Fruit fly (Drosophila melanogaster) S2 (cell line): Measurements from ENCODE around the gene spartin.
A peak's percentile ranks its signal among the peaks of the same experiment; 100 is the strongest.

ENCODE experiments used
- CG8478 ChIP-seq: fragments of >200 bp; optimal IDR thresholded peaks from 2 replicates; lab custom pipeline; 2018
- CTCF ChIP-seq, 2 experiments: fragments of >200 bp; optimal IDR thresholded peaks; 2 replicates each; lab custom pipeline; 2018

spartin gene

DNA sequence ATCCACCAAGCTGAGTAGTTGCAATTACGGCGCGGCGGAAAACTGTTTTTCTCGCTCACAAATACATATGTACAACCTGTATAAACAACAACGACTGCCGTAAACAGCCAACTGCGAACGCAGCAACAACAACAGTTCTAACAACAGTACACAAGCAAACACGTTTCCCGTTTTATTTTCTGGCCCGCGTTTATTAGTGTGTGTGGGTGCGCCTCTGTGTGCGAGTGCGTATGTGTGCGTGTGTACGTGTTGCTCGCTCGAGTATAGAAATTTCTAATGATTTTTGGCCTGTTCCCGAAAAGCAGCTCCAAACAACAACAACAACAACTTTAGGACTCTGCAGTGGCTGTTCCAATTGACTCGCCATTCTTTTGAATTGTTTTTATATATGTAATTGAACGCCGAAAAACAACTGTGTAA is 5.3 kb downstream of the spartin start:
- no peak for TF ChIP-seq CTCF (optimal IDR thresholded peaks at IDR 0.05; lab: Kevin White, UChicago)
- no peak for TF ChIP-seq CG8478 (lab: Kevin White, UChicago)

dm6 chr3R:4661640-4662039 is 7.0 kb downstream of the spartin start:
- TF ChIP-seq CTCF (optimal IDR thresholded peaks at IDR 0.05; lab: Kevin White, UChicago) (no peak), CG8478 (lab: Kevin White, UChicago) (no peak)

DNA sequence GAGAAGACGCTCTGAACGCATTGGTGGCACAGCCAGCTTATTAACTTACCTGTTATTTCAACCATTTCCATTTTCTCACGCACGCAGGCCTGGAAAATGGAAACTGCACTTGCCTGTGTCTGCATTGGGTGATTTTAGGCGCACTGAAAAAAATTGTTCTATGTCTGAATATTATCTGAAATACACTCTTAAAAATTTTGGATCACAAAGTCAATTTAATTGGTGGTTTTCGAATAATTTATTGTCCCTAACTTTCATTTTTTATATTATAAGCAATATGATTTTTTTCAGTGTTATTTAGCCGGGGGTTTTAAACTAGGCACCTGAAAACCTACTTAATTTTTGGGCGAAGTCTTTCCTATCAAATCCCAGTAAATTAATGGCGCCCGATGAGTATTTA is 8.5 kb downstream of the spartin start:
- TF ChIP-seq CG8478 (lab: Kevin White, UChicago): no peak
- TF ChIP-seq CTCF (optimal IDR thresholded peaks at IDR 0.05; lab: Kevin White, UChicago): no peak

- no peak for TF ChIP-seq CTCF (optimal IDR thresholded peaks at IDR 0.05; lab: Kevin White, UChicago)
- TF ChIP-seq CG8478 (lab: Kevin White, UChicago): no peak
Observed at dm6 chr3R:4664199-4664598, 9.6 kb downstream of the spartin start.

- TF ChIP-seq CTCF (optimal IDR thresholded peaks at IDR 0.05; lab: Kevin White, UChicago): no peak
- no peak for TF ChIP-seq CG8478 (lab: Kevin White, UChicago)
Observed at dm6 chr3R:4664947-4665346, 10.3 kb downstream of the spartin start.

DNA sequence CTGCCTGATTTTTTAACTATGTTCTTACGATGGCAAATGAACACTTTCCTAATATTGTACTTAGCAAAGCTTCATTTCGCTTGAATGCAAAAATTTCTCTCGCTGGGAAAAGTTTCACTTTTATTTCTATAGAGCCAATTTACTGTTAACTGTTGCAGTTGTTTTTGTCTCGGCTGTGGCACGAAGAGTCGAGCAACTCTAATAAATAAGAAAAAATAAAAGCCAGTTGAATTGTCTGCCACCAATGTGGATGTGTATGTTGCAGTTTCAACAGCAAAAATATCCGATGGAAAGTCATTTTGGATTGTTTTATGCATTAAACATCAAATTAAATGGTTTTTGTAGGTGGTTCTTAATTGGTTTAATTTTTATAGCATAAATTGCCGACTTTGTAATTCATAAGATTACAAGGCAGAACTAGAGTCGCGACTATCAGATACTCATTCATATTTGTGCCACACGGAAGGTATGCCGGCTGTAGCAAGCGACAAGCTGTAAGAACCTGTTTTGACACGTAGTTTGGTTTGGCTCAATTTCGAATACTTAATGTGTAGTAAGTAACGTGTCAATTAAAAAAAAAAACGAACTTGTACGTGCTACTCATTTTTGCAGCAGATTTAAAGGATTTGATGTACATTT is 11.5 kb downstream of the spartin start:
- TF ChIP-seq CG8478 (lab: Kevin White, UChicago): no peak
- TF ChIP-seq CTCF (optimal IDR thresholded peaks at IDR 0.05; lab: Kevin White, UChicago): no peak

DNA sequence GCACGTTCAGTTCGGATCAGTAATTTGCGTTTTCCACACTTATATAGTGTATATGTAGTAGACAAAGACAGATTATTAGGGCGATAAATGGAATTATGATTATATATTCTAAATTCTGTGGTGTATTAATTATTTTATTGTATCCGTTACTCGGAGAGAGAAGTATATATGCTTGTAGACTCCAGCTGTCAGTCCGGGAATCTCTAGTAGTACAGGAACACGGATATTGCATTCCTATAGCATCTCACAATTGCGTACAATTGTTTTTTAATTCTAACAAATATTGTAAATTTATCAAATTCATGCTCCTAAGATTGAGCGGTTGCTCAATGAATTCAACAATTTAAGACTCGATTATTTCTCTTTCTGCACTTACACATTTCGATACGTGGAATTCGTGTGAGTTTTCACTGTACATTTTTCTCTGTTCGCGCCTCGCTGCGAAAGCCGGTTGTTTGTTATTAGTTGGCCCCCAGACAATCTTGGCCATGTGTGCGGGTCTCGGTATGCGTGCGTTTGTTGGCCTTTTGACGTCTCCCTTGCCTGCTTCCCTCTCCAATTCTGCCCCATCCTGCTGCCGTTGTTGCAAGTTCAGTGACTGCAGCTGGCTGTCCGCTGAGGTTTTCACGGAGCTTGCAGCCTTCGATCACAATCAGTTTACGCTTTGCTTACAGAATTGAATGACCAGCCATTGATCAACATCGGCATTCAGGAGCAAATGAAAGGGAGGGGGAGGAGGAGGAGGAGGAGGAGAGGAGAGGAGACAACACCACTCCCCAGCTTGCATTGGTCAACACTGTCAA is 13.0 kb downstream of the spartin start:
- TF ChIP-seq CG8478 (lab: Kevin White, UChicago) (no peak), CTCF (optimal IDR thresholded peaks at IDR 0.05; lab: Kevin White, UChicago) (no peak)

dm6 chr3R:4676981-4677665 is 22.5 kb downstream of the spartin start:
- TF ChIP-seq CTCF (optimal IDR thresholded peaks at IDR 0.05; lab: Kevin White, UChicago) (no peak), CG8478 (lab: Kevin White, UChicago) (no peak)

DNA sequence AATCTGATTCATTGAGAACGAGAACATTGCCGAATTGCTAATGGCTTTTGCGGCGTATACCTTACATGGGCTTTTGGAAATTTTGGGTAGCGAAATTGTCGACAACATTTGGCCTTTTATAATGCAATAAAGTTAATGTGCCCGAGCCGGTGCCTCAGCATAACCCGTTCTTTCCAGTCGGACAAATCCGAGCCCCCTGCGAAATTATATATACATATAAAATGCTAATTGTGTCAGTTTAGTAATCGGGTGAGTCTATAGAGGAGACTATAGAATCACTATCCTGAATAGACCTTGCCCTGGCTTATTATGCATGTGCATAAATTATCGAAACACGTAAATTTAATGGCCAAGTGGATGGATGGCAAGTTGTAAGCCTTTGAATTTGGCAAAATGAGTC is 23.8 kb downstream of the spartin start:
- TF ChIP-seq CTCF (optimal IDR thresholded peaks at IDR 0.05; lab: Kevin White, UChicago) (no peak), CG8478 (lab: Kevin White, UChicago) (no peak)

DNA sequence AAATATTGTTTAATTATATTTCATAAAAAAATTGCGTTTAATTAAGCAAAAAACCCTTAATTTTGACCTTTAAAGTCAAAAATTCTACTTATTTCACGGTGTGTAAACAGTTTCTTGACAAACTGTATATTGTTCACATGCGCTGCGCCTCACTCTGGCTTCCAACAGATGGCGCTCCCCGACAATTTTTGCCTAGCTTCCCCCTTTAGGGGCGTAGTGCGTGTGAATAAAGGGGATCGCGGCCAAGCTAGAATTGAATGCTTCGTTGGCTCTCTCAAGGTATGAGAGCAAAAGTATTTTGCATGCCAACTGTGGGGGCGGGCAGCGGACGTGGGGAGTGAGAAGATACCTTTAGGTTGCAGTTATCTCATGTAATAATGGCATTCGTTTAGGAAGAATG is 30.2 kb downstream of the spartin start:
- TF ChIP-seq CTCF (optimal IDR thresholded peaks at IDR 0.05; lab: Kevin White, UChicago): peak; percentile 79 to 80

dm6 chr3R:4687207-4687606 is 32.6 kb downstream of the spartin start:
- no peak for TF ChIP-seq CG8478 (lab: Kevin White, UChicago)
- TF ChIP-seq CTCF (optimal IDR thresholded peaks at IDR 0.05; lab: Kevin White, UChicago): no peak

DNA sequence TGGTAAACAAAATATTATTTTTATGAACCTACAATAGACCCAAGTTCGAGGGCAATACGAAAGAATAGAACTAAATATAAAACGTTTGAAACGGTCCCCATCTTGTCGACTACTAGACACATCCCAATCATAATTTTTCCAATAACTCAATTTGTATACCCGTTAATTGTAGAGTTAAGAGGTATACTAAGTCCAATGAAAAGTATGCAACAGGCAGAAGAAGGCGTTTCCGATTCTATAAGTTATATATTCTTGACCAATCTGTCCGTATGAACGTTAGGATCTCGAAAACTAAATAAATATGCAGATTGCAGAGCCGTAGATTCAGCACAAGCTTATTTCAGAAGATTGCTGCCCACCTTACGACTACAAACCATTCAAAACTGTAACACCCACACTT is 35.9 kb downstream of the spartin start, which contains the start of gene CG33927:
TSS of gene CG33927 (minus strand) at position 101 of the 400 bp plus-strand sequence.
- TF ChIP-seq CG8478 (lab: Kevin White, UChicago) (no peak), CTCF (optimal IDR thresholded peaks at IDR 0.05; lab: Kevin White, UChicago) (no peak)

- TF ChIP-seq CG8478 (lab: Kevin White, UChicago): no peak
- no peak for TF ChIP-seq CTCF (optimal IDR thresholded peaks at IDR 0.05; lab: Kevin White, UChicago)
Observed at dm6 chr3R:4694805-4695204, 40.2 kb downstream of the spartin start.

- TF ChIP-seq CG8478 (lab: Kevin White, UChicago): no peak
- peak; percentile 41 to 72 for TF ChIP-seq CTCF (optimal IDR thresholded peaks at IDR 0.05; lab: Kevin White, UChicago)
Observed at dm6 chr3R:4705167-4705566, 50.6 kb downstream of the spartin start.

DNA sequence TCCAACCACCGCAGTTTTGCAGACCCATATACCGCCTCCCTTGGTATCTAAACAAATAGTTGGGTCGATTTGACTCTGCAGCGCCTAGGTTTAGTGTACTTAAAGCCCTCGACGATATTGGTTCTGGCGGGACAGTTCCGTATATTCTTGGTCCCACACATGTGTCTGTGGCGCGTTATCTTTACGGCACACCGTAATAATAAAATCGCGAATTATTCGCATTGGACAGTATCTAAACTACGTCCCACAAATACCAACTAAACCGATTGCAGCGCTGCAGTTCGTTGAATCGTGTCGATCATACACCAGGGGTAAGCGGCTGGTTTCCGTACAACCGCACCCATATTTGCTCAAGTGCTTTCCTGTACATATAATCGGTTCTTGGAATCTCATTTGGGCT is 51.5 kb downstream of the spartin start:
- TF ChIP-seq CG8478 (lab: Kevin White, UChicago) (no peak), CTCF (optimal IDR thresholded peaks at IDR 0.05; lab: Kevin White, UChicago) (no peak)
